Worm (Caenorhabditis elegans) whole organism, young adult: ENCODE measurements around the gene F52C6.3.

Source experiments
- F57C9.4 ChIP-seq: sonication (generic microtip); optimal IDR thresholded peaks from 2 replicates; lab custom pipeline; 2017; ENCODE audit warnings: mild to moderate bottlenecking, missing genetic modification characterization, missing compliant biosample characterization
- ZK185.1 ChIP-seq: sonication (generic microtip); optimal IDR thresholded peaks from 2 replicates; lab custom pipeline; 2016; ENCODE audit warnings: mild to moderate bottlenecking, missing genetic modification characterization, missing compliant biosample characterization; ENCODE audit not compliant: poor library complexity, severe bottlenecking
- akir-1 ChIP-seq: fragments of 200-800 bp; sonication (Bioruptor generic); optimal IDR thresholded peaks from 2 replicates; lab custom pipeline; 2018; ENCODE audit warnings: mild to moderate bottlenecking, missing genetic modification characterization, moderate library complexity, missing compliant biosample characterization
- nfya-1 ChIP-seq: sonication (generic microtip); optimal IDR thresholded peaks from 2 replicates; lab custom pipeline; 2017; ENCODE audit warnings: antibody characterized with exemption, missing compliant biosample characterization, missing genetic modification characterization, borderline replicate concordance; ENCODE audit not compliant: insufficient read depth
- nhr-80 ChIP-seq: sonication (generic microtip); optimal IDR thresholded peaks from 2 replicates; lab custom pipeline; 2016; ENCODE audit warnings: missing genetic modification characterization, missing compliant biosample characterization
- sea-2 ChIP-seq: fragments of 200-800 bp; sonication (Bioruptor generic); IDR thresholded peaks from 2 replicates; pipeline ENCODE4 v1.3.6; 2022; ENCODE audit warnings: missing genetic modification characterization, missing compliant biosample characterization
- ztf-25 ChIP-seq: fragments of 200-800 bp; sonication (Bioruptor generic); IDR thresholded peaks from 2 replicates; pipeline ENCODE4 v1.3.6; 2022; ENCODE audit warnings: missing genetic modification reagents, missing genetic modification characterization, missing compliant biosample characterization

ce11 chrII:1889071-1889470 lies 35.5 kb upstream of the F52C6.3 start, which contains the start of gene math-8:
- TF ChIP-seq F57C9.4 (no peak), nfya-1 (tag; lab: Kevin White, UChicago) (no peak), sea-2 (no peak), ZK185.1 (tag; lab: Kevin White, UChicago) (no peak), ztf-25 (GFP tag; lab: Robert Waterston, UW) (no peak), nhr-80 (no peak), akir-1 (GFP tag; lab: Kevin White, UChicago) (no peak)
